Fruit fly (Drosophila melanogaster) whole organism, adult: Measurements from ENCODE around the gene PolI.

Experiments used
- CG11617 ChIP-seq: fragments of 200-800 bp; sonication (Bioruptor generic); optimal IDR thresholded peaks from 2 replicates; lab custom pipeline; 2017; ENCODE audit warnings: mild to moderate bottlenecking, missing biosample characterization, missing genetic modification reagents, missing genetic modification characterization
- CG12768 ChIP-seq: fragments of 200-800 bp; sonication (Bioruptor generic); optimal IDR thresholded peaks from 2 replicates; lab custom pipeline; 2017; ENCODE audit warnings: missing biosample characterization, missing genetic modification characterization, mild to moderate bottlenecking, moderate library complexity, missing genetic modification reagents
- CG14711 ChIP-seq: fragments of 200-800 bp; sonication (Bioruptor generic); optimal IDR thresholded peaks from 2 replicates; lab custom pipeline; 2018; ENCODE audit warnings: missing biosample characterization, mild to moderate bottlenecking, missing genetic modification characterization, moderate library complexity
- CG1620 ChIP-seq: fragments of 200-800 bp; sonication (Bioruptor generic); optimal IDR thresholded peaks from 2 replicates; lab custom pipeline; 2016; ENCODE audit warnings: missing biosample characterization, missing genetic modification characterization
- CG33017 ChIP-seq: fragments of 200-800 bp; sonication (Bioruptor generic); optimal IDR thresholded peaks from 2 replicates; lab custom pipeline; 2018; ENCODE audit warnings: missing biosample characterization, mild to moderate bottlenecking, missing genetic modification characterization, moderate library complexity
- CG5204 ChIP-seq: fragments of 200-800 bp; sonication (Bioruptor generic); optimal IDR thresholded peaks from 2 replicates; lab custom pipeline; 2016; ENCODE audit warnings: missing biosample characterization, missing genetic modification characterization
- CG7045 ChIP-seq: fragments of 200-800 bp; sonication (Bioruptor generic); optimal IDR thresholded peaks from 2 replicates; lab custom pipeline; 2017; ENCODE audit warnings: missing biosample characterization, mild to moderate bottlenecking, missing genetic modification characterization
- CG7101 ChIP-seq: fragments of 200-800 bp; sonication (Bioruptor generic); optimal IDR thresholded peaks from 2 replicates; lab custom pipeline; 2018; ENCODE audit warnings: missing biosample characterization, mild to moderate bottlenecking, missing genetic modification characterization, moderate library complexity
- Clk ChIP-seq: fragments of 200-800 bp; sonication (Bioruptor generic); optimal IDR thresholded peaks from 2 replicates; lab custom pipeline; 2017; ENCODE audit warnings: missing biosample characterization, missing genetic modification characterization
- Crg-1 ChIP-seq: fragments of 200-800 bp; sonication (Bioruptor generic); optimal IDR thresholded peaks from 2 replicates; lab custom pipeline; 2016; ENCODE audit warnings: missing biosample characterization, missing genetic modification characterization
- Hr96 ChIP-seq: fragments of 200-800 bp; sonication (Bioruptor generic); optimal IDR thresholded peaks from 2 replicates; lab custom pipeline; 2016; ENCODE audit warnings: missing biosample characterization, missing genetic modification characterization
- Mnt ChIP-seq: fragments of 200-800 bp; sonication (Bioruptor generic); optimal IDR thresholded peaks from 2 replicates; lab custom pipeline; 2016; ENCODE audit warnings: missing biosample characterization, mild to moderate bottlenecking, missing genetic modification characterization
- bab1 ChIP-seq: fragments of 200-800 bp; sonication (Bioruptor generic); optimal IDR thresholded peaks from 3 replicates; lab custom pipeline; 2019; ENCODE audit warnings: missing biosample characterization, mild to moderate bottlenecking, missing genetic modification characterization, moderate library complexity
- cic ChIP-seq: fragments of 200-800 bp; sonication (Bioruptor generic); optimal IDR thresholded peaks from 2 replicates; lab custom pipeline; 2017; ENCODE audit warnings: missing biosample characterization, mild to moderate bottlenecking, missing genetic modification characterization, moderate library complexity
- cnc ChIP-seq, 2 experiments: fragments of >200 bp; optimal IDR thresholded peaks; 2 replicates each; lab custom pipeline; 2017
- kay ChIP-seq: fragments of 200-800 bp; sonication (Bioruptor generic); peaks from one replicate; lab custom pipeline; 2016; ENCODE audit warnings: missing biosample characterization, missing genetic modification characterization, borderline replicate concordance
- ovo ChIP-seq: fragments of 200-800 bp; sonication (Bioruptor generic); optimal IDR thresholded peaks from 2 replicates; lab custom pipeline; 2016; ENCODE audit warnings: missing biosample characterization, missing genetic modification characterization
- pad ChIP-seq: fragments of 200-800 bp; sonication (Bioruptor generic); optimal IDR thresholded peaks from 3 replicates; lab custom pipeline; 2017; ENCODE audit warnings: missing biosample characterization, missing genetic modification characterization, mild to moderate bottlenecking, moderate library complexity, missing genetic modification reagents
- tj ChIP-seq: fragments of 200-800 bp; sonication (Bioruptor generic); optimal IDR thresholded peaks from 3 replicates; lab custom pipeline; 2017; ENCODE audit warnings: missing biosample characterization, mild to moderate bottlenecking, missing genetic modification characterization, moderate library complexity
- toe ChIP-seq: fragments of 200-800 bp; sonication (Bioruptor generic); optimal IDR thresholded peaks from 2 replicates; lab custom pipeline; 2016; ENCODE audit warnings: missing biosample characterization, missing genetic modification characterization

Gene PolI

DNA sequence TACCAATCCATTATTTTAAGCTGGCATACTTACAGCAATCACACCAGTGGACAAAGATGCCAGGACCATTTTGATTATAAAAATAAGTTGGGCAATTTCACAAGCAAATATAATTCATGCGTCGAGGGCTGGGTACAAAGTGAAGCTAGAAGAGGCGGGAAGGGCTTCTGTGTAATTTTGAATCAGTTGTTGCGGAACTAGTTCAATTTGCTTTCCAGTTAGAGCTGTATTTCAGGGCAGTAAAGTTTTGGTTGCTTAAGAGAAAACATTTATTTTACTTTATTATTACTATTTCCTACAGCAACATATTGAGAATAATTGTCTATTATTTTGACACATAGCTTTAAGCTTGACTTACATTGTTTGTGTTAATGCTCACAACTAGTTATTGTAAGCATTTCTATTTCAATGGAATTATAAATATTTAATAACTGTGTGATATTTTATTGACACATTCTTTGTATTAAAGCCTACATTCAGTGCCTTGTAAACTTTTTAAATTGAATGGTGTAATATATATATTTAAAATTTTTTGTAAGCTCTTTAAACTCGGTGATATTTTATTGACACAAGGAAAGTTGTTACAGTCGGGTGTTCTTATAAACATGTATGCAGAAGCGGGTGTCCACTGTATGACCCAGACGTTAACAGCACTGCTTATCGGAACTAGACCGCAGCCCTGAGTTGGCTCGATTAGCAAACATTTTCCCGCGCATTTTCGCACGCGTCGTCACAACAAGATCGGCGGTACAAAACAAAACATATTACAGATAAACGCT is 31.2 kb downstream of the PolI start, which contains the start of the genes RPA1 and Mcm2:
TSS of gene RPA1 (minus strand) at position 150 of the 779 bp plus-strand sequence.
TSS of gene Mcm2 (plus strand) at position 669 of the 779 bp plus-strand sequence.
- peak; percentile 66 for TF ChIP-seq CG14711 (tag; lab: Kevin White, UChicago)
- TF ChIP-seq toe (GFP tag; lab: Kevin White, UChicago), result peak; percentile 79
- peak; percentile 73 for TF ChIP-seq CG33017 (tag; lab: Kevin White, UChicago)
- peak; percentile 53 for TF ChIP-seq tj (GFP tag; lab: Kevin White, UChicago)
- peak; percentile 77 for TF ChIP-seq CG7101 (tag; lab: Kevin White, UChicago)
- TF ChIP-seq CG11617, result peak; percentile 84
- TF ChIP-seq Clk (GFP tag; lab: Kevin White, UChicago), result no peak
- TF ChIP-seq cic (GFP tag; lab: Kevin White, UChicago), result no peak
- peak; percentile 68 for TF ChIP-seq pad (GFP tag; lab: Kevin White, UChicago)
- TF ChIP-seq bab1, result peak; percentile 51
- TF ChIP-seq CG7045 (GFP tag; lab: Kevin White, UChicago), result peak; percentile 70
- TF ChIP-seq ovo (GFP tag; lab: Kevin White, UChicago), result peak; percentile 64
- peak; percentile 63 for TF ChIP-seq Mnt (GFP tag; lab: Kevin White, UChicago)
- TF ChIP-seq Hr96, result peak; percentile 47
- TF ChIP-seq kay (GFP tag; lab: Kevin White, UChicago), result no peak
- peak; percentile 69 for TF ChIP-seq CG5204 (GFP tag; lab: Kevin White, UChicago)
- no peak for TF ChIP-seq cnc (optimal IDR thresholded peaks at IDR 0.05; lab: Kevin White, UChicago)
- peak; percentile 86 for TF ChIP-seq CG12768 (GFP tag; lab: Kevin White, UChicago)
- peak; percentile 68 for TF ChIP-seq CG1620 (GFP tag; lab: Kevin White, UChicago)
- TF ChIP-seq Crg-1 (GFP tag; lab: Kevin White, UChicago), result peak; percentile 44

DNA sequence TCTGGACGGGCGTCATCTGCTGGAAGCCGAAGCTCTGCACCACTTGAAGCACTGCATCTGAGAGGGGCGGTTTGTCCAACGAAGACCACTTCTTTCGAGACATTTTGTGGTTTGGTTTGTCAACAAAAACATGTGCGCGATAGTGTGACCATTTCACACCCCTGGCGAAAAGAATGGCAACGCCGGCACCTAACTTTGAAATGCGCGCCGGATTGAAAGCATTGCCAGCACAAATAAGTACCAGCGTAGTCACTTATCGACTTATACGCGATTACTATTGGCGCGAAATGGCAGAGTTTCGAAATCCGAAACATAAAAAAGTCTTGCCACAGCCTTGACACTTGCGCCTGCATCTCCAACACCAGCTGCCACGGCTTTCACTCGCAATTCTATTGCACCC is 36.4 kb downstream of the PolI start, which contains the start of gene CG9630:
TSS of gene CG9630 (minus strand) at position 157 of the 400 bp plus-strand sequence.
- TF ChIP-seq Mnt (GFP tag; lab: Kevin White, UChicago), result peak; percentile 100
- TF ChIP-seq Crg-1 (GFP tag; lab: Kevin White, UChicago), result no peak
- no peak for TF ChIP-seq CG7045 (GFP tag; lab: Kevin White, UChicago)
- TF ChIP-seq toe (GFP tag; lab: Kevin White, UChicago), result no peak
- TF ChIP-seq CG33017 (tag; lab: Kevin White, UChicago), result no peak
- no peak for TF ChIP-seq CG1620 (GFP tag; lab: Kevin White, UChicago)
- TF ChIP-seq bab1, result peak; percentile 56
- no peak for TF ChIP-seq CG5204 (GFP tag; lab: Kevin White, UChicago)
- TF ChIP-seq Hr96, result no peak
- no peak for TF ChIP-seq cnc (optimal IDR thresholded peaks at IDR 0.05; lab: Kevin White, UChicago)
- peak; percentile 4 for TF ChIP-seq CG7101 (tag; lab: Kevin White, UChicago)
- no peak for TF ChIP-seq CG12768 (GFP tag; lab: Kevin White, UChicago)
- TF ChIP-seq pad (GFP tag; lab: Kevin White, UChicago), result no peak
- TF ChIP-seq tj (GFP tag; lab: Kevin White, UChicago), result no peak
- TF ChIP-seq ovo (GFP tag; lab: Kevin White, UChicago), result no peak
- no peak for TF ChIP-seq CG11617
- no peak for TF ChIP-seq cic (GFP tag; lab: Kevin White, UChicago)

DNA sequence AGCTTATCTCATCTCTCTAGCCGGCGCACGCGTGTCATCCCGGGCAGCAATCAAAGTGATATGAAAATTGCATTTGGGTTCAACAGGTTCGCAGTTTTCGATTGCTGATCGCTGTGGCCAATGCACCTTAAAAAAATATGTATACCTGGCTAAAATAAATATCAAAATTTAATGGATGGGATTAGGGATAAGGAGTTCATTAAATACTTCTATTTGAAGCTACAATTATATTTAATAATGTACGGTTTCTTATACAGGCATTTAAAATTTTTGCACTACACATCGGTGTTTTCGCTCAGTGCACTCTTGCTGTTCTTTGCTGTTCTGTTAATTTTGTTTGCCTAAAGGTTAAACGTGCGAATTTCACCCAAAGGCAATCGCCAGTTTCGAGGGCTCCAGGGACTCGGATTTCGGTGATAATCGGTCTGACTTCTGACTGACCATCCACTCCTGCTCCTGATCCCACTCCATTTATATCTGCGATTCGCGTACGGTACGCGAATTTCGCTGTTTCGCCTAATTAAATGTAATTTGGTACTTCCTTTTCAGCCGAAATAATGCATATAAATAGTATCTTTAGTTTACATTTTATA is 39.4 kb downstream of the PolI start:
- TF ChIP-seq CG33017 (tag; lab: Kevin White, UChicago), result no peak
- no peak for TF ChIP-seq Hr96
- TF ChIP-seq pad (GFP tag; lab: Kevin White, UChicago), result no peak
- TF ChIP-seq Crg-1 (GFP tag; lab: Kevin White, UChicago), result no peak
- TF ChIP-seq cic (GFP tag; lab: Kevin White, UChicago), result no peak
- TF ChIP-seq CG11617, result no peak
- TF ChIP-seq cnc (optimal IDR thresholded peaks at IDR 0.05; lab: Kevin White, UChicago), result no peak
- no peak for TF ChIP-seq Clk (GFP tag; lab: Kevin White, UChicago)

DNA sequence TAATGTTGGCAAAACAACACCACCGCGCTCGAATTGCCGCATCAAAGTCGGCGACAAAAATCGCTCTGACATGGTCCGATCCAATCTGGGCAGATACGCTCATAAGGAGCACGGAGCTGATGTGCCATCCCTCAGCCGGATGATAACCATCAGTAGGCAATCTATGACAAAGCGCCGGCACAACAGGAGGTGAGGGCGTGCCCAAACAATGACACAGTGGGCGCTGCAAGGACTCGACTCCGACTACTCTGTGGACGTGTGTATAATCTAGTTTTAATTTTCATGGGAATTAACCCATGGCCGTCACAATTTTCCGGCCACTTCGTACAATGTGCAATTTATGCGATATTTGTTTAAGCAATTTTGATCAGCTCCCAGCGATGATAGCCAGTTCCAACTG is 41.7 kb downstream of the PolI start:
- TF ChIP-seq Hr96 (no peak), Mnt (GFP tag; lab: Kevin White, UChicago) (no peak), tj (GFP tag; lab: Kevin White, UChicago) (no peak), CG14711 (tag; lab: Kevin White, UChicago) (no peak)

DNA sequence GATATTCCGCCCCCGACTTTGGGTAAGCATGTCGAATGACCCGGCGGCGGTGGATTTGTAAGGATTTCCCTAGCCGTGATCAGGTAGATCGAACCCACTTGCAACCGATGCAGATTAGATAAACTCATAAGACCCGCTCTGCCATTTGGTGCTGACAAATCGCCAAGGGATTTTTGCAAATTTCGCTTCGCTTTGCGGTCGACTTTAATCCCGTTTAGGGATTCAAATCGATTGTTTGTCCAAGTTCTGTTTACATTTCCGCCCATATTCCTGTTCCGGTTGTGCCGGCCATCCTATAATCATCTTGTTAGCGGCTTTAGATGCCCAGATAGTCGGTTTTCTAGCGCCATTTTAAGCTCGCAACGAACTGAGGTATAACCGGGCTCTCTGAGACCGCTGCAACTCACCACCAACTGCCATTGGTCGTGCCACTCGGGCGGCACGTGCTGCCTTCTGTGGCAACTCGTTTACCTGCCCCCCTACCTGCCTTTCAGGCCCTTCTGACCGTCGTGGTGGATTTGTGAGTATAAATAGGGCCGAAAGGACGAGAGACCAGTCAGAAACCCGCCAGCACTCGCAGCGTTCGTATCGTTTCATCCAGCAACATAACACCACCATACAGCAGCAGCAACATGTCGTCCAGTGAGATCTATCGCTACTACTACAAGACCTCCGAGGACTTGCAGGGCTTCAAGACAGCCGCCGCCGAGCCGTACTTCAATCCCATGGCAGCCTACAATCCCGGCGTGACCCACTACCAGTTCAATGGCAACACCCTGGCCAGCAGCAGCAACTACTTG is 44.4 kb downstream of the PolI start, which contains the start of gene ato:
TSS of gene ato (plus strand) at position 559 of the 800 bp plus-strand sequence.
- no peak for TF ChIP-seq Clk (GFP tag; lab: Kevin White, UChicago)
- TF ChIP-seq tj (GFP tag; lab: Kevin White, UChicago), result no peak
- TF ChIP-seq cnc (optimal IDR thresholded peaks at IDR 0.05; lab: Kevin White, UChicago), result no peak
- TF ChIP-seq Mnt (GFP tag; lab: Kevin White, UChicago), result no peak
- TF ChIP-seq CG5204 (GFP tag; lab: Kevin White, UChicago), result no peak
- no peak for TF ChIP-seq CG12768 (GFP tag; lab: Kevin White, UChicago)
- no peak for TF ChIP-seq pad (GFP tag; lab: Kevin White, UChicago)
- no peak for TF ChIP-seq Hr96
- no peak for TF ChIP-seq CG1620 (GFP tag; lab: Kevin White, UChicago)
- no peak for TF ChIP-seq kay (GFP tag; lab: Kevin White, UChicago)
- no peak for TF ChIP-seq CG11617
- no peak for TF ChIP-seq bab1
- TF ChIP-seq CG14711 (tag; lab: Kevin White, UChicago), result no peak
